Worm (Caenorhabditis elegans) whole organism, young adult: ENCODE data around the gene gfi-1.

Experiments
- B0019.2 ChIP-seq: fragments of 200-800 bp; sonication (Bioruptor generic); conservative IDR thresholded peaks from 2 replicates; pipeline ENCODE4 v1.3.6; 2022; ENCODE audit warnings: missing genetic modification reagents, missing genetic modification characterization, missing compliant biosample characterization
- B0035.1 ChIP-seq: sonication (generic microtip); optimal IDR thresholded peaks from 2 replicates; lab custom pipeline; 2016; ENCODE audit warnings: missing genetic modification characterization, mild to moderate bottlenecking, missing compliant biosample characterization, missing genotype, missing genetic modification reagents
- B0336.3 ChIP-seq: fragments of 200-800 bp; sonication (Bioruptor generic); IDR thresholded peaks from 2 replicates; pipeline ENCODE4 v1.3.6; 2022; ENCODE audit warnings: missing genetic modification characterization, missing compliant biosample characterization
- C06A6.2 ChIP-seq: fragments of 200-800 bp; sonication (Bioruptor generic); conservative IDR thresholded peaks from 2 replicates; pipeline ENCODE4 v1.3.6; 2022; ENCODE audit warnings: missing genetic modification characterization, missing compliant biosample characterization
- F23B12.7 ChIP-seq: sonication (generic microtip); optimal IDR thresholded peaks from 2 replicates; lab custom pipeline; 2017; ENCODE audit warnings: missing genetic modification characterization, mild to moderate bottlenecking, missing compliant biosample characterization, antibody characterized with exemption, moderate library complexity; ENCODE audit not compliant: insufficient read depth
- F49E8.2 ChIP-seq: sonication (generic microtip); optimal IDR thresholded peaks from 3 replicates; lab custom pipeline; 2017; ENCODE audit warnings: missing genetic modification characterization, mild to moderate bottlenecking, missing compliant biosample characterization, antibody characterized with exemption, moderate library complexity; ENCODE audit not compliant: insufficient read depth
- F52B5.7 ChIP-seq: sonication (generic microtip); optimal IDR thresholded peaks from 2 replicates; lab custom pipeline; 2016; ENCODE audit warnings: mild to moderate bottlenecking, missing genetic modification characterization, missing compliant biosample characterization
- F57A8.1 ChIP-seq: fragments of 200-800 bp; sonication (Bioruptor generic); optimal IDR thresholded peaks from 2 replicates; lab custom pipeline; 2018; ENCODE audit warnings: mild to moderate bottlenecking, missing genetic modification characterization, moderate library complexity, missing compliant biosample characterization
- T26A5.8 ChIP-seq: sonication (generic microtip); optimal IDR thresholded peaks from 2 replicates; lab custom pipeline; 2016; ENCODE audit warnings: missing genetic modification characterization, missing compliant biosample characterization
- Y53G8AR.9 ChIP-seq: fragments of 200-800 bp; sonication (Bioruptor generic); conservative IDR thresholded peaks from 2 replicates; pipeline ENCODE4 v1.3.6; 2022; ENCODE audit warnings: missing genetic modification reagents, missing genetic modification characterization, missing compliant biosample characterization
- atf-7 ChIP-seq: sonication (generic microtip); optimal IDR thresholded peaks from 2 replicates; lab custom pipeline; 2017; ENCODE audit warnings: mild to moderate bottlenecking, missing genetic modification characterization, missing compliant biosample characterization
- attf-6 ChIP-seq: fragments of 200-800 bp; sonication (Bioruptor generic); IDR thresholded peaks from 2 replicates; pipeline ENCODE4 v1.3.6; 2022; ENCODE audit warnings: missing genetic modification reagents, missing genetic modification characterization, missing compliant biosample characterization
- bed-2 ChIP-seq: fragments of 200-800 bp; sonication (Bioruptor generic); IDR thresholded peaks from 2 replicates; pipeline ENCODE4 v1.3.6; 2022; ENCODE audit warnings: missing genetic modification reagents, missing genetic modification characterization, missing compliant biosample characterization
- cebp-1 ChIP-seq, 2 experiments: fragments of 200-800 bp in 1 of 2; sonication (Bioruptor generic) in 1 of 2; sonication (generic microtip) in 1 of 2; IDR thresholded peaks in 1 of 2; optimal IDR thresholded peaks in 1 of 2; 2 replicates each; pipeline versions ENCODE4 v1.3.6 to Lab custom; 2017 to 2022; ENCODE audit warnings: missing compliant biosample characterization in 2 of 2, missing genetic modification characterization in 2 of 2, mild to moderate bottlenecking in 1 of 2, missing genetic modification reagents in 1 of 2, moderate library complexity in 1 of 2
- ceh-27 ChIP-seq: fragments of 200-800 bp; sonication (Bioruptor generic); optimal IDR thresholded peaks from 2 replicates; lab custom pipeline; 2018; ENCODE audit warnings: mild to moderate bottlenecking, missing genetic modification characterization, moderate library complexity, missing compliant biosample characterization
- ceh-58 ChIP-seq: fragments of 200-800 bp; sonication (Bioruptor generic); IDR thresholded peaks from 2 replicates; pipeline ENCODE4 v1.3.6; 2022; ENCODE audit warnings: missing genetic modification characterization, missing compliant biosample characterization
- die-1 ChIP-seq: sonication (generic microtip); optimal IDR thresholded peaks from 2 replicates; lab custom pipeline; 2016; ENCODE audit warnings: missing genotype, mild to moderate bottlenecking, missing genetic modification characterization, missing compliant biosample characterization
- dox-1 ChIP-seq: fragments of 200-800 bp; sonication (Bioruptor generic); IDR thresholded peaks from 2 replicates; pipeline ENCODE4 v1.3.6; 2022; ENCODE audit warnings: missing genetic modification reagents, missing genetic modification characterization, missing compliant biosample characterization
- efl-1 ChIP-seq: fragments of 150-350 bp; optimal IDR thresholded peaks from 2 replicates; lab custom pipeline; 2014; ENCODE audit warnings: missing biosample characterization, missing genetic modification reagents, missing genetic modification characterization
- egrh-3 ChIP-seq: fragments of 200-800 bp; sonication (Bioruptor generic); IDR thresholded peaks from 2 replicates; pipeline ENCODE4 v1.3.6; 2022; ENCODE audit warnings: missing genetic modification reagents, missing genetic modification characterization, missing compliant biosample characterization
- ekl-4 ChIP-seq: fragments of 200-800 bp; sonication (Bioruptor generic); IDR thresholded peaks from 2 replicates; pipeline ENCODE4 v1.3.6; 2022; ENCODE audit warnings: missing genetic modification reagents, missing genetic modification characterization, missing compliant biosample characterization
- ets-4 ChIP-seq: fragments of 200-800 bp; sonication (Bioruptor generic); optimal IDR thresholded peaks from 2 replicates; lab custom pipeline; 2018; ENCODE audit warnings: mild to moderate bottlenecking, missing genetic modification characterization, missing compliant biosample characterization
- him-1 ChIP-seq: sonication (generic microtip); optimal IDR thresholded peaks from 2 replicates; lab custom pipeline; 2016; ENCODE audit warnings: missing genotype, missing genetic modification reagents, missing genetic modification characterization, missing compliant biosample characterization
- hlh-12 ChIP-seq: sonication (generic microtip); optimal IDR thresholded peaks from 2 replicates; lab custom pipeline; 2016; ENCODE audit warnings: missing genetic modification characterization, missing compliant biosample characterization
- hmg-20 ChIP-seq: fragments of 200-800 bp; sonication (Bioruptor generic); IDR thresholded peaks from 2 replicates; pipeline ENCODE4 v1.3.6; 2022; ENCODE audit warnings: missing genetic modification reagents, missing genetic modification characterization, missing compliant biosample characterization
- let-607 ChIP-seq, 2 experiments: fragments of 200-800 bp in 1 of 2; sonication (Bioruptor generic) in 1 of 2; sonication (generic microtip) in 1 of 2; optimal IDR thresholded peaks; 2 replicates each; lab custom pipeline; 2016 to 2018; ENCODE audit warnings: mild to moderate bottlenecking in 2 of 2, missing compliant biosample characterization in 2 of 2, missing genetic modification characterization in 2 of 2, moderate library complexity in 2 of 2, missing genotype in 1 of 2
- lin-26 ChIP-seq: fragments of 200-800 bp; sonication (Bioruptor generic); IDR thresholded peaks from 2 replicates; pipeline ENCODE4 v1.3.6; 2022; ENCODE audit warnings: missing genetic modification reagents, missing genetic modification characterization, missing compliant biosample characterization
- lin-54 ChIP-seq: fragments of 200-800 bp; sonication (Bioruptor generic); optimal IDR thresholded peaks from 2 replicates; lab custom pipeline; 2018; ENCODE audit warnings: mild to moderate bottlenecking, missing genetic modification characterization, missing compliant biosample characterization
- nfya-2 ChIP-seq: fragments of 200-800 bp; sonication (Bioruptor generic); IDR thresholded peaks from 2 replicates; pipeline ENCODE4 v1.3.6; 2022; ENCODE audit warnings: missing genetic modification reagents, missing genetic modification characterization, missing compliant biosample characterization
- nfyb-1 ChIP-seq: fragments of 200-800 bp; sonication (Bioruptor generic); IDR thresholded peaks from 2 replicates; pipeline ENCODE4 v1.3.6; 2022; ENCODE audit warnings: missing genetic modification reagents, missing genetic modification characterization, missing compliant biosample characterization
- pha-4 ChIP-seq: fragments of 150-350 bp; sonication (generic microtip); optimal IDR thresholded peaks from 2 replicates; lab custom pipeline; 2014; ENCODE audit warnings: missing biosample characterization, missing genetic modification reagents, missing genetic modification characterization
- sdz-38 ChIP-seq: sonication (generic microtip); optimal IDR thresholded peaks from 2 replicates; lab custom pipeline; 2016; ENCODE audit warnings: missing genotype, missing genetic modification characterization, missing compliant biosample characterization
- sea-2 ChIP-seq: fragments of 200-800 bp; sonication (Bioruptor generic); IDR thresholded peaks from 2 replicates; pipeline ENCODE4 v1.3.6; 2022; ENCODE audit warnings: missing genetic modification characterization, missing compliant biosample characterization
- snpc-1.1 ChIP-seq: sonication (generic microtip); optimal IDR thresholded peaks from 2 replicates; lab custom pipeline; 2017; ENCODE audit warnings: missing genetic modification characterization, mild to moderate bottlenecking, missing compliant biosample characterization, antibody characterized with exemption, moderate library complexity, missing genotype, missing genetic modification reagents; ENCODE audit not compliant: insufficient read depth
- sptf-2 ChIP-seq: fragments of 200-800 bp; sonication (Bioruptor generic); optimal IDR thresholded peaks from 2 replicates; lab custom pipeline; 2018; ENCODE audit warnings: mild to moderate bottlenecking, missing genetic modification characterization, missing compliant biosample characterization
- unc-130 ChIP-seq: sonication (generic microtip); optimal IDR thresholded peaks from 2 replicates; lab custom pipeline; 2016; ENCODE audit warnings: missing genetic modification reagents, missing genetic modification characterization, missing compliant biosample characterization
- unc-62 ChIP-seq: fragments of 150-350 bp; optimal IDR thresholded peaks from 2 replicates; lab custom pipeline; 2014; ENCODE audit warnings: missing biosample characterization, missing genetic modification reagents, missing genetic modification characterization
- zfh-2 ChIP-seq: fragments of 200-800 bp; sonication (Bioruptor generic); conservative IDR thresholded peaks from 2 replicates; pipeline ENCODE4 v1.3.6; 2022; ENCODE audit warnings: missing genetic modification reagents, missing genetic modification characterization, missing compliant biosample characterization
- ztf-22 ChIP-seq: fragments of 200-800 bp; sonication (Bioruptor generic); optimal IDR thresholded peaks from 2 replicates; lab custom pipeline; 2018; ENCODE audit warnings: mild to moderate bottlenecking, missing genetic modification characterization, moderate library complexity, missing compliant biosample characterization
- ztf-25 ChIP-seq: fragments of 200-800 bp; sonication (Bioruptor generic); IDR thresholded peaks from 2 replicates; pipeline ENCODE4 v1.3.6; 2022; ENCODE audit warnings: missing genetic modification reagents, missing genetic modification characterization, missing compliant biosample characterization

gfi-1 gene

DNA sequence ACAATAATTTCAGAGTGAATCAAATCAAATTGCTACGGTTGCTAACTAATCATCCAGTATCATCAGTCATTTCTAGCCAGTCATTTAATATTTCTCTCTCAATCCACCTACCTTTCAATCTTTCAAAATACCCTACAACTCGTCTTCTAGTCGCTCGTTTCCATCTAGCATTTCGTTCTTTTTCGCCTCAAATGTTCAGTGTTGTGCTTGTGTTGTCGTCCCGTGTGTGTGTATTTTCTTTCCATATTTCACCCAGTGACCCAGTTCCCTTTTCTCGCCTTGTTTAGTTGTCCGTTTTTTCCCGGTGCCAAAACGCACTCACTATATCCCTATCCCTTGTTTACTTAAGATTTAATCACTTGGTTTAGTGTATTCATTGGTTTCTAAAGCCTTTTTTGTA lies 38.0 kb downstream of the gfi-1 start (continued):
- no peak for TF ChIP-seq sdz-38

DNA sequence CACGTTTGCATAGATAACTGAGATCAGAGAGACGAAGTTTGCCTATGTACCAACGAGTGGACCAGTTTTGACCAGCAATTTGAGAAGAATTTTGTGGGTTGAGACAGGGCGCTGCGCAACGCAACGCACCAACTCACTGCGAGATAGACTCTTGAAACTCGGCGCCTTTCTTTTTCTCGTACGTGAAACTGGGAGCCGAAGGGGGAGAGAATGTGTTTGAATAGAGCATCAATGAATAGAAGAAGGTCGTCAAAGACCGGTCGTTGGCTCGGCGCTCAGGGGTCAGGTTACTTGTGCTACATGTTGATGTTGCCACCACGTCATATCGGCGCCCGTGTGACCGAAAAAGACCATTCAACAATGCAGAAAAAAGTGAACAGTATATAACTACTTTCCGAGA lies 40.2 kb downstream of the gfi-1 start:
- TF ChIP-seq unc-62 (GFP tag; lab: Kevin White, UChicago), result no peak
- no peak for TF ChIP-seq ceh-27 (GFP tag; lab: Kevin White, UChicago)
- no peak for TF ChIP-seq ekl-4 (GFP tag; lab: Robert Waterston, UW)
- TF ChIP-seq ztf-25 (GFP tag; lab: Robert Waterston, UW), result no peak
- 0 out of 2 replicates have a peak, but pooled peaks have one; percentile 27 for TF ChIP-seq zfh-2 (GFP tag; lab: Robert Waterston, UW)
- no peak for TF ChIP-seq pha-4 (tag; lab: Kevin White, UChicago)
- no peak for TF ChIP-seq sea-2
- TF ChIP-seq hlh-12 (tag; lab: Kevin White, UChicago), result no peak
- no peak for TF ChIP-seq F52B5.7 (tag; lab: Kevin White, UChicago)
- TF ChIP-seq ztf-22, result no peak
- no peak for TF ChIP-seq cebp-1 (GFP tag; IDR thresholded peaks at IDR 0.05; lab: Robert Waterston, UW)
- TF ChIP-seq cebp-1 (tag; optimal IDR thresholded peaks at IDR 0.05; lab: Kevin White, UChicago), result peak; percentile 0

DNA sequence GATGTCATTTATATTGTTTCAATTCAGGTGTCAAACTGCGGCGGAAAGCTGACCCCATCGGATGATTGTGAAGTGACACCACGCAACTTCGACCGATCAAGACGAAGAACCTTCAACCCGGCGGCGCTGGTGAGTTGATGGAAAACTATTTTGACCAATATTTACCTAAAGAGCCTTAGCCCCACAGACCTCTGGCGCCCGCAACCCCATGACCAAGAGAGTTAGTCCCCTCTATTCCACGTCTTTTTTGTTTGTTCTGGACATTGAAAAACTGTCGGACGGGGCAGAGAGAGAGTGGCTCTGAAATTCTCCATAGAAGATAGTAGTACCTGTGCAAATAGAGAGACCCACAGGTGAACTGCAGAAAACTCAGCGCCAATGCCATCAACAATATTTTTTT lies 41.0 kb downstream of the gfi-1 start:
- 0 out of 2 replicates have a peak, but pooled peaks have one; percentile 32 for TF ChIP-seq nfyb-1 (GFP tag; lab: Robert Waterston, UW)
- TF ChIP-seq F57A8.1, result no peak

DNA sequence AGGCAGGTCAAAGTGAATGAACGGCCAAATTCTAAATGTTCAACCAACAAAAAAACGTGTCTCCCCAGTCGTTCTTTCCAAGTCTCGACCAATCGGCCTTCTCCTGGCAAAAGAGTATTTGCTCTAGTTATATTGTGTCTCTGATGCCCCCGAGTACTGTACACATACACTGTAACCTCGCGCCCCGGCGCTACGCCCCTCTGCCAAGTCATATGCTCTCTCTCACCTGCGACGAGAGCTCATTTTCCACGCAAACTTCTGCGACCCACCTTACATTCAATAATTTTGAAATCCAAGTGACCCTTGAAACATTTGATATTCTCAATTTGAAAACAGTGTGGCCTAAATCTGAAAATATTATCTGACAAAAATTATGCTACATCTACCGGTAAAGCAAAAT lies 42.5 kb downstream of the gfi-1 start:
- no peak for TF ChIP-seq nfya-2 (GFP tag; lab: Robert Waterston, UW)
- no peak for TF ChIP-seq B0336.3 (GFP tag; lab: Robert Waterston, UW)
- peak; percentile 29; the same call in 1 of the 2 replicates for TF ChIP-seq zfh-2 (GFP tag; lab: Robert Waterston, UW)
- TF ChIP-seq pha-4 (tag; lab: Kevin White, UChicago), result peak; percentile 3
- TF ChIP-seq F23B12.7 (tag; lab: Kevin White, UChicago), result no peak
- no peak for TF ChIP-seq bed-2 (GFP tag; lab: Robert Waterston, UW)
- TF ChIP-seq ekl-4 (GFP tag; lab: Robert Waterston, UW), result no peak
- TF ChIP-seq C06A6.2 (GFP tag; lab: Robert Waterston, UW), result no peak
- TF ChIP-seq B0019.2, result no peak
- TF ChIP-seq egrh-3, result no peak

DNA sequence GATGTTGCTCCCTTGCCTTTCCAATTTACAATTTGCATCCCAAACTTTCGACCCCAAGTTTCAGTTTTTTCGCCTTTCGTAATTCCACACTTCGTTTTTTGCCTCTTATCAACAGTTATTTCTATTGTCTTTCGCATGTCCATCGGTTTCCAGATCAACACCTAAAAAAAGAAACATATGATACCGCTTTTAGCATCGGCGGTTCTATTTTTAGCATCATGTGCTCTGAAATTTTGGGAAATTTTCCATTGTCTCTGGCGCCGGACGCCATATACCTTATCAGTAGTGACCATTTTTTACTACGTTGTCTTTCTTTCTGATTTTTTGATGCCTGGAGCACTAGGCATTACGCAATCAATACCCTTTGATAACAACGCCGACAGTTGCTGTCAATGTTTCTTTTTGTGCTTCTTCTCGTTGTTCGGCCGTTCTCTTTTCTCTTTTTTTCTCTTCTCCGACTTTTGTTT lies 43.7 kb downstream of the gfi-1 start, which contains the start of gene bcl-11:
Gene bcl-11, plus strand, starts transcription at position 51 of the 467 bp plus-strand sequence.
- TF ChIP-seq hmg-20 (GFP tag; lab: Robert Waterston, UW) (no peak), efl-1 (GFP tag; lab: Kevin White, UChicago) (no peak), die-1 (tag; lab: Kevin White, UChicago) (no peak), Y53G8AR.9 (no peak), lin-26 (no peak), sdz-38 (no peak), F49E8.2 (tag; lab: Kevin White, UChicago) (no peak), snpc-1.1 (no peak), ets-4 (GFP tag; lab: Kevin White, UChicago) (no peak), T26A5.8 (no peak), attf-6 (GFP tag; lab: Robert Waterston, UW) (no peak), him-1 (tag; lab: Kevin White, UChicago) (no peak), cebp-1 (GFP tag; IDR thresholded peaks at IDR 0.05; lab: Robert Waterston, UW) (no peak; the same call in 1 of the 2 replicates), cebp-1 (tag; optimal IDR thresholded peaks at IDR 0.05; lab: Kevin White, UChicago) (peak; percentile 60), B0336.3 (GFP tag; lab: Robert Waterston, UW) (no peak), lin-54 (no peak), let-607 (tag; optimal IDR thresholded peaks at IDR 0.05; lab: Kevin White, UChicago) (peak in 1 of 2 experiments; percentile 26), atf-7 (tag; lab: Kevin White, UChicago) (peak; percentile 24), unc-130 (GFP tag; lab: Kevin White, UChicago) (no peak), ekl-4 (GFP tag; lab: Robert Waterston, UW) (no peak), sptf-2 (GFP tag; lab: Kevin White, UChicago) (no peak), ceh-58 (GFP tag; lab: Robert Waterston, UW) (no peak), dox-1 (GFP tag; lab: Robert Waterston, UW) (peak; percentile 34; the same call in 1 of the 2 replicates), B0035.1 (tag; lab: Kevin White, UChicago) (no peak), unc-62 (GFP tag; lab: Kevin White, UChicago) (no peak), sea-2 (no peak)
